Worm (Caenorhabditis elegans): ENCODE data around the gene C44C10.5.

The C44C10.5 gene

ce11 chrX:11723781-11724201 is 33.5 kb downstream of the C44C10.5 start, which contains the start of gene D1053.4 (continued):
- peak in 1 of 2 experiments; percentile 69 for TF ChIP-seq mdl-1 (tag; optimal IDR thresholded peaks at IDR 0.05)
- TF ChIP-seq snpc-4 (tag; optimal IDR thresholded peaks at IDR 0.05) = no peak
- no peak for TF ChIP-seq ceh-28 (tag; optimal IDR thresholded peaks at IDR 0.05)
- no peak for TF ChIP-seq nhr-48 (tag; optimal IDR thresholded peaks at IDR 0.05)
- no peak for TF ChIP-seq zip-2 (tag; optimal IDR thresholded peaks at IDR 0.05)
- TF ChIP-seq madf-5 (GFP tag; IDR thresholded peaks at IDR 0.05) = no peak
- no peak for TF ChIP-seq rbr-2 (tag; optimal IDR thresholded peaks at IDR 0.05)
- peak; percentile 69 for TF ChIP-seq pqm-1 (tag; optimal IDR thresholded peaks at IDR 0.05)
- no peak for TF ChIP-seq F44E2.7 (GFP tag; IDR thresholded peaks at IDR 0.05)
- no peak for TF ChIP-seq F37D6.2 (tag; optimal IDR thresholded peaks at IDR 0.05)
- TF ChIP-seq ctbp-1 (GFP tag; IDR thresholded peaks at IDR 0.05) = no peak
- 0 out of 2 replicates have a peak, but pooled peaks have one; percentile 44 for TF ChIP-seq php-3 (GFP tag; IDR thresholded peaks at IDR 0.05)
- TF ChIP-seq mdt-29 (GFP tag; IDR thresholded peaks at IDR 0.05) = no peak
- TF ChIP-seq nhr-237 (tag; optimal IDR thresholded peaks at IDR 0.05) = no peak
- no peak for TF ChIP-seq lin-29 (GFP tag; IDR thresholded peaks at IDR 0.05)
- no peak for TF ChIP-seq daf-12 (tag; optimal IDR thresholded peaks at IDR 0.05)
- no peak for TF ChIP-seq lin-15B (tag; optimal IDR thresholded peaks at IDR 0.05)
- TF ChIP-seq tra-1 (GFP tag; IDR thresholded peaks at IDR 0.05) = no peak
- no peak for TF ChIP-seq zag-1 (tag; optimal IDR thresholded peaks at IDR 0.05)
- TF ChIP-seq spr-3 (GFP tag; optimal IDR thresholded peaks at IDR 0.05) = no peak
- peak; percentile 54 for TF ChIP-seq dve-1 (tag; optimal IDR thresholded peaks at IDR 0.05; ENCODE audit: insufficient read depth)
- no peak for TF ChIP-seq ZK337.2 (GFP tag; IDR thresholded peaks at IDR 0.05)
- TF ChIP-seq nhr-42 (GFP tag; IDR thresholded peaks at IDR 0.05) = no peak
- TF ChIP-seq mxl-3 (GFP tag; optimal IDR thresholded peaks at IDR 0.05) = peak; percentile 12
- TF ChIP-seq hif-1 (tag; optimal IDR thresholded peaks at IDR 0.05) = no peak
- TF ChIP-seq dmd-8 (GFP tag; IDR thresholded peaks at IDR 0.05) = no peak

ce11 chrX:11725646-11726045 is 35.3 kb downstream of the C44C10.5 start:
- TF ChIP-seq unc-62 (GFP tag; optimal IDR thresholded peaks at IDR 0.05 in 1 of 2) (peak in 1 of 2 experiments; percentile 81), unc-62 (tag; optimal IDR thresholded peaks at IDR 0.05) (no peak), ztf-11 (tag; optimal IDR thresholded peaks at IDR 0.05) (no peak)

- no peak for TF ChIP-seq spr-1 (tag; optimal IDR thresholded peaks at IDR 0.05)
- TF ChIP-seq nhr-111 (GFP tag; optimal IDR thresholded peaks at IDR 0.05) = no peak
- no peak for TF ChIP-seq ztf-7 (tag; optimal IDR thresholded peaks at IDR 0.05)
- TF ChIP-seq F49E8.2 (tag; optimal IDR thresholded peaks at IDR 0.05; ENCODE audit: borderline replicate concordance) = no peak
- peak in 1 of 2 experiments; percentile 69 for TF ChIP-seq unc-62 (GFP tag; optimal IDR thresholded peaks at IDR 0.05 in 1 of 2)
- TF ChIP-seq unc-62 (tag; optimal IDR thresholded peaks at IDR 0.05) = no peak
These were observed 36.1 kb downstream of the C44C10.5 start for ce11 chrX:11726450-11726849.

DNA sequence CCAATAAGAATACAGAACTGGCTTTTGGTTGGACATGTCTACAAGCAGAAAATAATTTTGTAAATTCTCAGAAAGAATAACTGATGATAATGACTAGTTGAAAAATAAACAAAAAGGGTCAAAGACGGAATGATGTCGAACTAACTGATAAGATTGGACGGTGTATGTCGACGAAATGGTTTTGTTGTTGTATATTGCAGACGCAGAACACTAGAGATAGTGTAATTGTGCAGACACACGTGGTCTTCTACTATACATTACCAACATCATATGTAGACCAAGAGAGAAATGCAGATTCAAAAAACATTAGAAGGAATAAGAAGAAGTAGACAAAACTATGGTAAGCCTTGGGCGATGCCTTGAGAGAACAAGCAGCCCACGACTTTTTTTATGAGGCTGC is 37.4 kb downstream of the C44C10.5 start, which contains the start of the genes gst-42 and D1053.2:
Gene gst-42, minus strand, starts transcription at position 176 of the 400 bp plus-strand sequence.
Gene D1053.2, plus strand, starts transcription at position 391 of the 400 bp plus-strand sequence.
- TF ChIP-seq set-16 (GFP tag; IDR thresholded peaks at IDR 0.05) (no peak), lin-13 (GFP tag; optimal IDR thresholded peaks at IDR 0.05) (no peak), nhr-6 (tag; optimal IDR thresholded peaks at IDR 0.05) (peak; percentile 56), Y48G9A.11 (GFP tag; IDR thresholded peaks at IDR 0.05) (no peak), unc-62 (GFP tag; optimal IDR thresholded peaks at IDR 0.05 in 1 of 2) (peak in 1 of 2 experiments; percentile 40), unc-62 (tag; optimal IDR thresholded peaks at IDR 0.05) (no peak), dmd-6 (GFP tag; IDR thresholded peaks at IDR 0.05) (peak; percentile 95), dmd-9 (GFP tag; IDR thresholded peaks at IDR 0.05) (no peak), nhr-76 (tag; optimal IDR thresholded peaks at IDR 0.05) (no peak), pqm-1 (tag; optimal IDR thresholded peaks at IDR 0.05) (peak; percentile 89), lir-3 (tag; optimal IDR thresholded peaks at IDR 0.05) (no peak), daf-16 (GFP tag; optimal IDR thresholded peaks at IDR 0.05) (peak in 1 of 2 experiments; percentile 9), daf-16 (tag; optimal IDR thresholded peaks at IDR 0.05) (peak; percentile 99), dve-1 (tag; optimal IDR thresholded peaks at IDR 0.05; ENCODE audit: insufficient read depth) (peak; percentile 94), lsy-2 (tag; optimal IDR thresholded peaks at IDR 0.05) (peak in 1 of 2 experiments; percentile 42), F37D6.2 (tag; optimal IDR thresholded peaks at IDR 0.05) (no peak), F26F4.8 (GFP tag; conservative IDR thresholded peaks at IDR 0.05) (no peak), nhr-102 (tag; optimal IDR thresholded peaks at IDR 0.05) (peak; percentile 78), nhr-28 (tag; optimal IDR thresholded peaks at IDR 0.05) (peak; percentile 96), pha-4 (GFP tag; IDR thresholded peaks at IDR 0.05) (no peak), pha-4 (tag; optimal IDR thresholded peaks at IDR 0.05) (peak; percentile 3)
